Worm (Caenorhabditis elegans): ENCODE results near the gene T06C12.14.

Gene T06C12.14

ce11 chrV:15872273-15872672, 27.5 kb upstream of the T06C12.14 start, which contains the start of gene str-56:
Gene str-56, plus strand, starts transcription at chrV:15872573.
- TF ChIP-seq nhr-120 (GFP tag; IDR thresholded peaks at IDR 0.05), result no peak
- no peak for TF ChIP-seq dox-1 (GFP tag; IDR thresholded peaks at IDR 0.05)
- TF ChIP-seq B0261.1 (tag; optimal IDR thresholded peaks at IDR 0.05), result no peak

- peak; percentile 97 for TF ChIP-seq mxl-1 (tag; optimal IDR thresholded peaks at IDR 0.05)
- TF ChIP-seq akir-1 (GFP tag; optimal IDR thresholded peaks at IDR 0.05), result peak; percentile 41
- peak; percentile 52 for TF ChIP-seq F33H1.4 (GFP tag; IDR thresholded peaks at IDR 0.05)
- peak; percentile 98 for TF ChIP-seq aptf-3 (GFP tag; IDR thresholded peaks at IDR 0.05)
- peak; percentile 8 for TF ChIP-seq dpl-1 (GFP tag; optimal IDR thresholded peaks at IDR 0.05)
- peak; percentile 81 for TF ChIP-seq Y53G8AR.9 (GFP tag; conservative IDR thresholded peaks at IDR 0.05)
- no peak; the same call in 1 of the 2 replicates for TF ChIP-seq zfh-2 (GFP tag; conservative IDR thresholded peaks at IDR 0.05)
- peak; percentile 85; the same call in 1 of the 2 replicates for TF ChIP-seq bed-2 (GFP tag; IDR thresholded peaks at IDR 0.05)
- peak; percentile 75; the same call in 1 of the 2 replicates for TF ChIP-seq ekl-4 (GFP tag; IDR thresholded peaks at IDR 0.05)
- TF ChIP-seq gei-17 (GFP tag; optimal IDR thresholded peaks at IDR 0.05), result peak; percentile 73
- TF ChIP-seq bed-1 (GFP tag; IDR thresholded peaks at IDR 0.05), result peak; percentile 95
- TF ChIP-seq ets-4 (GFP tag; optimal IDR thresholded peaks at IDR 0.05), result peak; percentile 90
- peak; percentile 65 for TF ChIP-seq nhr-80 (tag; optimal IDR thresholded peaks at IDR 0.05)
- peak; percentile 88 for TF ChIP-seq atf-7 (tag; optimal IDR thresholded peaks at IDR 0.05)
- peak; percentile 86; the same call in 1 of the 2 replicates for TF ChIP-seq ztf-28 (GFP tag; IDR thresholded peaks at IDR 0.05)
- TF ChIP-seq cebp-1 (GFP tag; IDR thresholded peaks at IDR 0.05), result peak; percentile 68; the same call in 1 of the 2 replicates
- peak; percentile 90 for TF ChIP-seq cebp-1 (tag; optimal IDR thresholded peaks at IDR 0.05)
- TF ChIP-seq F49E8.2 (tag; optimal IDR thresholded peaks at IDR 0.05; ENCODE audit: insufficient read depth), result peak; percentile 51
- peak; percentile 88 for TF ChIP-seq madf-3 (GFP tag; IDR thresholded peaks at IDR 0.05)
- peak; percentile 87 for TF ChIP-seq attf-5 (GFP tag; optimal IDR thresholded peaks at IDR 0.05)
- TF ChIP-seq attf-3 (GFP tag; conservative IDR thresholded peaks at IDR 0.05), result peak; percentile 67
- TF ChIP-seq ztf-26 (tag; optimal IDR thresholded peaks at IDR 0.05), result peak; percentile 93
- 0 out of 2 replicates have a peak, but pooled peaks have one; percentile 49 for TF ChIP-seq nfya-2 (GFP tag; IDR thresholded peaks at IDR 0.05)
- TF ChIP-seq ccch-3 (GFP tag; optimal IDR thresholded peaks at IDR 0.05), result peak; percentile 70
- TF ChIP-seq T26A5.8 (tag; optimal IDR thresholded peaks at IDR 0.05), result peak; percentile 95
- TF ChIP-seq hsf-1 (GFP tag; IDR thresholded peaks at IDR 0.05), result peak; percentile 67; the same call in 1 of the 2 replicates
- peak; percentile 94; the same call in 1 of the 2 replicates for TF ChIP-seq ceh-40 (GFP tag; IDR thresholded peaks at IDR 0.05)
- TF ChIP-seq nfyb-1 (GFP tag; IDR thresholded peaks at IDR 0.05), result peak; percentile 94
- TF ChIP-seq F39B2.1 (GFP tag; IDR thresholded peaks at IDR 0.05), result no peak
- peak; percentile 91 for TF ChIP-seq Y56A3A.18 (GFP tag; IDR thresholded peaks at IDR 0.05)
- peak; percentile 96 for TF ChIP-seq tbx-9 (tag; optimal IDR thresholded peaks at IDR 0.05; ENCODE audit: borderline replicate concordance)
- TF ChIP-seq ceh-79 (tag; optimal IDR thresholded peaks at IDR 0.05), result peak; percentile 97
- TF ChIP-seq attf-6 (GFP tag; IDR thresholded peaks at IDR 0.05), result peak; percentile 85
- TF ChIP-seq nhr-90 (tag; optimal IDR thresholded peaks at IDR 0.05), result peak; percentile 98
- peak; percentile 71 for TF ChIP-seq ceh-91 (GFP tag; IDR thresholded peaks at IDR 0.05)
- TF ChIP-seq lin-26 (GFP tag; IDR thresholded peaks at IDR 0.05), result peak; percentile 99
- peak; percentile 96 for TF ChIP-seq him-1 (tag; optimal IDR thresholded peaks at IDR 0.05)
- peak; percentile 82 for TF ChIP-seq B0035.1 (tag; optimal IDR thresholded peaks at IDR 0.05)
- TF ChIP-seq sea-2 (GFP tag; IDR thresholded peaks at IDR 0.05), result peak; percentile 91
- TF ChIP-seq pha-4 (tag; optimal IDR thresholded peaks at IDR 0.05), result no peak
- TF ChIP-seq snpc-1.3 (tag; optimal IDR thresholded peaks at IDR 0.05; ENCODE audit: insufficient read depth), result peak; percentile 94
- TF ChIP-seq athp-1 (tag; optimal IDR thresholded peaks at IDR 0.05), result peak; percentile 96
- peak; percentile 84 for TF ChIP-seq K11D2.4 (GFP tag; IDR thresholded peaks at IDR 0.05)
- TF ChIP-seq mes-4 (tag; optimal IDR thresholded peaks at IDR 0.05), result peak; percentile 93
- TF ChIP-seq C17E4.6 (GFP tag; IDR thresholded peaks at IDR 0.05), result peak; percentile 87
Observed at ce11 chrV:15873762-15874161, 26.0 kb upstream of the T06C12.14 start.
